Worm (Caenorhabditis elegans) whole organism, L4 larva: ENCODE measurements around the gene F47B8.3.

Experiments
- attf-4 ChIP-seq: sonication (generic microtip); optimal IDR thresholded peaks from 3 replicates; lab custom pipeline; 2017; ENCODE audit warnings: missing biosample characterization, missing genetic modification characterization
- ces-1 ChIP-seq: fragments of 150-350 bp; sonication (generic microtip); optimal IDR thresholded peaks from 4 replicates; lab custom pipeline; 2014; ENCODE audit warnings: missing biosample characterization, missing genetic modification reagents, missing genetic modification characterization
- jun-1 ChIP-seq: fragments of 150-350 bp; optimal IDR thresholded peaks from 2 replicates; lab custom pipeline; 2014; ENCODE audit warnings: missing biosample characterization, missing genetic modification reagents, missing genetic modification characterization
- mdl-1 ChIP-seq, 2 experiments: fragments of 150-350 bp in 1 of 2; sonication (generic microtip) in 1 of 2; optimal IDR thresholded peaks; 2 replicates each; lab custom pipeline; 2014 to 2017; ENCODE audit warnings: missing biosample characterization in 2 of 2, missing genetic modification characterization in 2 of 2

- TF ChIP-seq attf-4 (tag; lab: Kevin White, UChicago) (no peak), ces-1 (GFP tag; lab: Kevin White, UChicago) (no peak), mdl-1 (tag; optimal IDR thresholded peaks at IDR 0.05; lab: Kevin White, UChicago) (no peak), jun-1 (no peak)
These were observed 28.4 kb downstream of the F47B8.3 start, which contains the start of gene F14D7.9 for ce11 chrV:14294396-14294795.
